Worm (Caenorhabditis elegans): ENCODE results near the gene ugt-36.

ce11 chrV:7193562-7193961, 26.8 kb downstream of the ugt-36 start, which contains the start of gene F09G2.8:
- TF ChIP-seq pha-4 (tag; optimal IDR thresholded peaks at IDR 0.05) (no peak), nhr-11 (tag; optimal IDR thresholded peaks at IDR 0.05) (no peak), ceh-34 (tag; optimal IDR thresholded peaks at IDR 0.05) (no peak), hlh-13 (GFP tag; optimal IDR thresholded peaks at IDR 0.05) (no peak), elt-2 (tag; optimal IDR thresholded peaks at IDR 0.05) (no peak), rnt-1 (tag; optimal IDR thresholded peaks at IDR 0.05) (no peak), ceh-6 (GFP tag; optimal IDR thresholded peaks at IDR 0.05) (no peak), lim-6 (tag; optimal IDR thresholded peaks at IDR 0.05) (no peak), nfya-1 (tag; optimal IDR thresholded peaks at IDR 0.05) (no peak), ama-1 (optimal IDR thresholded peaks at IDR 0.05) (no peak), hlh-30 (tag; optimal IDR thresholded peaks at IDR 0.05; ENCODE audit: insufficient read depth) (no peak), fkh-10 (GFP tag; optimal IDR thresholded peaks at IDR 0.05) (no peak)
